Worm (Caenorhabditis elegans) whole organism, young adult: ENCODE results near the gene B0034.7.
"Not testable (repeated sequence)": the region's sequence is repeated elsewhere in the genome, so short reads cannot be mapped to it uniquely, and the experiment has no call there.

ENCODE experiments used
- B0336.3 ChIP-seq: fragments of 200-800 bp; sonication (Bioruptor generic); IDR thresholded peaks from 2 replicates; pipeline ENCODE4 v1.3.6; 2022; ENCODE audit warnings: missing genetic modification characterization, missing compliant biosample characterization
- C06A6.2 ChIP-seq: fragments of 200-800 bp; sonication (Bioruptor generic); conservative IDR thresholded peaks from 2 replicates; pipeline ENCODE4 v1.3.6; 2022; ENCODE audit warnings: missing genetic modification characterization, missing compliant biosample characterization
- T26A5.8 ChIP-seq: sonication (generic microtip); optimal IDR thresholded peaks from 2 replicates; lab custom pipeline; 2016; ENCODE audit warnings: missing genetic modification characterization, missing compliant biosample characterization
- Y56A3A.18 ChIP-seq: fragments of 200-800 bp; sonication (Bioruptor generic); IDR thresholded peaks from 2 replicates; pipeline ENCODE4 v1.3.6; 2022; ENCODE audit warnings: missing genetic modification reagents, missing genetic modification characterization, missing compliant biosample characterization
- Y67H2A.10 ChIP-seq: fragments of 200-800 bp; sonication (Bioruptor generic); conservative IDR thresholded peaks from 2 replicates; pipeline ENCODE4 v1.3.6; 2022; ENCODE audit warnings: missing genetic modification reagents, missing genetic modification characterization, missing compliant biosample characterization
- ama-1 ChIP-seq, 3 experiments: fragments of 150-350 bp in 1 of 3; sonication (generic microtip) in 2 of 3; optimal IDR thresholded peaks; 2 replicates each; lab custom pipeline; 2014 to 2018; ENCODE audit warnings: missing biosample characterization in 2 of 3, missing genetic modification characterization in 2 of 3, missing genetic modification reagents in 2 of 3
- attf-5 ChIP-seq: fragments of 200-800 bp; sonication (Bioruptor generic); optimal IDR thresholded peaks from 2 replicates; lab custom pipeline; 2018; ENCODE audit warnings: mild to moderate bottlenecking, missing genetic modification characterization, missing compliant biosample characterization
- ccch-3 ChIP-seq: fragments of 200-800 bp; sonication (Bioruptor generic); optimal IDR thresholded peaks from 2 replicates; lab custom pipeline; 2018; ENCODE audit warnings: mild to moderate bottlenecking, missing genetic modification characterization, missing compliant biosample characterization
- cebp-1 ChIP-seq, 2 experiments: fragments of 200-800 bp in 1 of 2; sonication (Bioruptor generic) in 1 of 2; sonication (generic microtip) in 1 of 2; IDR thresholded peaks in 1 of 2; optimal IDR thresholded peaks in 1 of 2; 2 replicates each; pipeline versions ENCODE4 v1.3.6 to Lab custom; 2017 to 2022; ENCODE audit warnings: missing compliant biosample characterization in 2 of 2, missing genetic modification characterization in 2 of 2, mild to moderate bottlenecking in 1 of 2, missing genetic modification reagents in 1 of 2, moderate library complexity in 1 of 2
- ceh-100 ChIP-seq: fragments of 200-800 bp; sonication (Bioruptor generic); IDR thresholded peaks from 2 replicates; pipeline ENCODE4 v1.3.6; 2022; ENCODE audit warnings: missing genetic modification reagents, missing genetic modification characterization, missing compliant biosample characterization
- ceh-91 ChIP-seq: fragments of 200-800 bp; sonication (Bioruptor generic); IDR thresholded peaks from 2 replicates; pipeline ENCODE4 v1.3.6; 2022; ENCODE audit warnings: missing genetic modification reagents, missing genetic modification characterization, missing compliant biosample characterization
- egl-18 ChIP-seq: fragments of 200-800 bp; sonication (Bioruptor generic); IDR thresholded peaks from 2 replicates; pipeline ENCODE4 v1.3.6; 2022; ENCODE audit warnings: missing genetic modification reagents, missing genetic modification characterization, missing compliant biosample characterization
- egl-44 ChIP-seq: fragments of 200-800 bp; sonication (Bioruptor generic); IDR thresholded peaks from 2 replicates; pipeline ENCODE4 v1.3.6; 2022; ENCODE audit warnings: missing genetic modification reagents, missing genetic modification characterization, missing compliant biosample characterization
- hlh-12 ChIP-seq: sonication (generic microtip); optimal IDR thresholded peaks from 2 replicates; lab custom pipeline; 2016; ENCODE audit warnings: missing genetic modification characterization, missing compliant biosample characterization
- lin-40 ChIP-seq: sonication (generic microtip); optimal IDR thresholded peaks from 2 replicates; lab custom pipeline; 2016; ENCODE audit warnings: missing genetic modification characterization, mild to moderate bottlenecking, missing compliant biosample characterization, missing genotype, missing genetic modification reagents
- lir-1 ChIP-seq: fragments of 200-800 bp; sonication (Bioruptor generic); conservative IDR thresholded peaks from 2 replicates; pipeline ENCODE4 v1.3.6; 2022; ENCODE audit warnings: missing genetic modification reagents, missing genetic modification characterization, missing compliant biosample characterization
- madf-3 ChIP-seq: fragments of 200-800 bp; sonication (Bioruptor generic); IDR thresholded peaks from 2 replicates; pipeline ENCODE4 v1.3.6; 2022; ENCODE audit warnings: missing genetic modification reagents, missing genetic modification characterization, missing compliant biosample characterization
- madf-6 ChIP-seq: fragments of 200-800 bp; sonication (Bioruptor generic); IDR thresholded peaks from 2 replicates; pipeline ENCODE4 v1.3.6; 2022; ENCODE audit warnings: missing genetic modification reagents, missing genetic modification characterization, missing compliant biosample characterization
- nhr-179 ChIP-seq: sonication (generic microtip); optimal IDR thresholded peaks from 2 replicates; lab custom pipeline; 2016; ENCODE audit warnings: mild to moderate bottlenecking, missing genetic modification characterization, missing compliant biosample characterization
- pbrm-1 ChIP-seq: fragments of 200-800 bp; sonication (Bioruptor generic); IDR thresholded peaks from 2 replicates; pipeline ENCODE4 v1.3.6; 2022; ENCODE audit warnings: missing genetic modification reagents, missing genetic modification characterization, missing compliant biosample characterization
- sdz-38 ChIP-seq: sonication (generic microtip); optimal IDR thresholded peaks from 2 replicates; lab custom pipeline; 2016; ENCODE audit warnings: missing genotype, missing genetic modification characterization, missing compliant biosample characterization
- snpc-1.3 ChIP-seq: sonication (generic microtip); optimal IDR thresholded peaks from 2 replicates; lab custom pipeline; 2017; ENCODE audit warnings: missing genetic modification characterization, mild to moderate bottlenecking, missing compliant biosample characterization, antibody characterized with exemption, moderate library complexity, missing genotype, missing genetic modification reagents; ENCODE audit not compliant: insufficient read depth
- tbx-9 ChIP-seq: sonication (generic microtip); optimal IDR thresholded peaks from 2 replicates; lab custom pipeline; 2016; ENCODE audit warnings: borderline replicate concordance, missing genetic modification characterization, inconsistent platforms, missing compliant biosample characterization
- zfh-2 ChIP-seq: fragments of 200-800 bp; sonication (Bioruptor generic); conservative IDR thresholded peaks from 2 replicates; pipeline ENCODE4 v1.3.6; 2022; ENCODE audit warnings: missing genetic modification reagents, missing genetic modification characterization, missing compliant biosample characterization

B0034.7 gene

ce11 chrII:6001004-6001403, 39.6 kb downstream of the B0034.7 start:
- TF ChIP-seq lir-1: no peak
- no peak for TF ChIP-seq ceh-100 (GFP tag; lab: Robert Waterston, UW)
- no peak for TF ChIP-seq egl-18 (GFP tag; lab: Robert Waterston, UW)
- no peak for TF ChIP-seq nhr-179 (tag; lab: Kevin White, UChicago)
- no peak for TF ChIP-seq T26A5.8 (tag; lab: Kevin White, UChicago)
- no peak for TF ChIP-seq ccch-3 (GFP tag; lab: Kevin White, UChicago)
- no peak for TF ChIP-seq egl-44 (GFP tag; lab: Robert Waterston, UW)
- TF ChIP-seq zfh-2 (GFP tag; lab: Robert Waterston, UW): no peak
- TF ChIP-seq Y56A3A.18 (GFP tag; lab: Robert Waterston, UW): no peak
- no peak for TF ChIP-seq lin-40 (tag; lab: Kevin White, UChicago)

ce11 chrII:6008887-6009286, 47.5 kb downstream of the B0034.7 start, which contains the start of gene ZK84.4:
Gene ZK84.4, minus strand, starts transcription at chrII:6008987.
- not testable (repeated sequence) for TF ChIP-seq ceh-91 (GFP tag; lab: Robert Waterston, UW); nhr-179 (tag; lab: Kevin White, UChicago); C06A6.2 (GFP tag; lab: Robert Waterston, UW)

- TF ChIP-seq hlh-12 (tag; lab: Kevin White, UChicago): no peak
- TF ChIP-seq ama-1 (optimal IDR thresholded peaks at IDR 0.05; lab: Kevin White, UChicago): no peak
- no peak for TF ChIP-seq ama-1 (GFP tag; optimal IDR thresholded peaks at IDR 0.05; lab: Kevin White, UChicago)
- TF ChIP-seq madf-6: no peak
- TF ChIP-seq attf-5: no peak
- no peak for TF ChIP-seq cebp-1 (GFP tag; IDR thresholded peaks at IDR 0.05; lab: Robert Waterston, UW)
- no peak for TF ChIP-seq cebp-1 (tag; optimal IDR thresholded peaks at IDR 0.05; lab: Kevin White, UChicago)
- TF ChIP-seq Y67H2A.10 (GFP tag; lab: Robert Waterston, UW): no peak
- no peak for TF ChIP-seq madf-3 (GFP tag; lab: Robert Waterston, UW)
- no peak for TF ChIP-seq snpc-1.3 (tag; lab: Kevin White, UChicago)
- TF ChIP-seq pbrm-1 (GFP tag; lab: Robert Waterston, UW): no peak
- no peak for TF ChIP-seq ceh-100 (GFP tag; lab: Robert Waterston, UW)
- TF ChIP-seq C06A6.2 (GFP tag; lab: Robert Waterston, UW): no peak
- TF ChIP-seq tbx-9 (tag; lab: Kevin White, UChicago): no peak
- no peak for TF ChIP-seq sdz-38 (tag; lab: Kevin White, UChicago)
- TF ChIP-seq B0336.3 (GFP tag; lab: Robert Waterston, UW): no peak
Measured at ce11 chrII:6010544-6010943, 49.1 kb downstream of the B0034.7 start, which contains the start of gene ins-20. Gene ins-20, plus strand, starts transcription at chrII:6010844.
